Fruit fly (Drosophila melanogaster) whole organism, embryonic: Measurements from ENCODE around the gene crm.

Experiments used
- B-H2 ChIP-seq: fragments of 200-800 bp; sonication (Bioruptor generic); optimal IDR thresholded peaks from 2 replicates; lab custom pipeline; 2018; ENCODE audit warnings: missing biosample characterization, mild to moderate bottlenecking, missing genetic modification characterization
- CG10431 ChIP-seq: fragments of 200-800 bp; sonication (Bioruptor generic); optimal IDR thresholded peaks from 3 replicates; lab custom pipeline; 2018; ENCODE audit warnings: missing biosample characterization, mild to moderate bottlenecking, missing genetic modification characterization
- CG10543 ChIP-seq: fragments of 200-800 bp; sonication (Bioruptor generic); optimal IDR thresholded peaks from 3 replicates; lab custom pipeline; 2017; ENCODE audit warnings: missing biosample characterization, mild to moderate bottlenecking, missing genetic modification characterization, moderate library complexity
- CG12155 ChIP-seq: fragments of 200-800 bp; sonication (Bioruptor generic); optimal IDR thresholded peaks from 3 replicates; lab custom pipeline; 2016; ENCODE audit warnings: missing biosample characterization, missing genetic modification characterization
- CG12236 ChIP-seq: fragments of 200-800 bp; sonication (Bioruptor generic); optimal IDR thresholded peaks from 2 replicates; lab custom pipeline; 2016; ENCODE audit warnings: missing biosample characterization, missing genetic modification characterization
- CG14667 ChIP-seq: fragments of 200-800 bp; sonication (Bioruptor generic); IDR thresholded peaks from 2 replicates; pipeline ENCODE4 v1.3.6; 2022; ENCODE audit warnings: missing biosample characterization, missing genetic modification characterization
- CG15696 ChIP-seq: fragments of 200-800 bp; sonication (Bioruptor generic); optimal IDR thresholded peaks from 2 replicates; lab custom pipeline; 2019; ENCODE audit warnings: missing biosample characterization, mild to moderate bottlenecking, missing genetic modification characterization, moderate library complexity
- CG1792 ChIP-seq: fragments of 200-800 bp; sonication (Bioruptor generic); optimal IDR thresholded peaks from 2 replicates; lab custom pipeline; 2016; ENCODE audit warnings: missing biosample characterization, missing genetic modification characterization
- CG18262 ChIP-seq: fragments of 200-800 bp; optimal IDR thresholded peaks from 3 replicates; lab custom pipeline; 2019; ENCODE audit warnings: missing biosample characterization, mild to moderate bottlenecking, missing genetic modification characterization, moderate library complexity
- CG18764 ChIP-seq: fragments of 200-800 bp; sonication (Bioruptor generic); optimal IDR thresholded peaks from 3 replicates; lab custom pipeline; 2016; ENCODE audit warnings: missing biosample characterization, missing genetic modification characterization
- CG2120 ChIP-seq: fragments of 200-800 bp; sonication (Bioruptor generic); optimal IDR thresholded peaks from 3 replicates; lab custom pipeline; 2016; ENCODE audit warnings: missing biosample characterization, missing genetic modification characterization
- CG2875 ChIP-seq: fragments of 200-800 bp; sonication (Bioruptor generic); optimal IDR thresholded peaks from 2 replicates; lab custom pipeline; 2017; ENCODE audit warnings: missing biosample characterization, mild to moderate bottlenecking, missing genetic modification characterization, missing genetic modification reagents
- CG30431 ChIP-seq: fragments of 200-800 bp; sonication (Bioruptor generic); optimal IDR thresholded peaks from 2 replicates; lab custom pipeline; 2017; ENCODE audit warnings: missing biosample characterization, missing genetic modification characterization
- CG31441 ChIP-seq: fragments of 200-800 bp; sonication (Bioruptor generic); IDR thresholded peaks from 2 replicates; pipeline ENCODE4 v1.3.6; 2022; ENCODE audit warnings: missing biosample characterization, missing genetic modification characterization
- CG32532 ChIP-seq: fragments of 200-800 bp; sonication (Bioruptor generic); IDR thresholded peaks from 2 replicates; pipeline ENCODE4 v1.3.6; 2022; ENCODE audit warnings: missing biosample characterization, missing genetic modification characterization
- CG3281 ChIP-seq: fragments of 200-800 bp; sonication (Bioruptor generic); optimal IDR thresholded peaks from 3 replicates; lab custom pipeline; 2017; ENCODE audit warnings: missing biosample characterization, mild to moderate bottlenecking, missing genetic modification characterization
- CG33213 ChIP-seq: fragments of 200-800 bp; sonication (Bioruptor generic); optimal IDR thresholded peaks from 3 replicates; lab custom pipeline; 2016; ENCODE audit warnings: missing biosample characterization, missing genetic modification characterization
- CG33557 ChIP-seq: fragments of 200-800 bp; sonication (Bioruptor generic); optimal IDR thresholded peaks from 2 replicates; lab custom pipeline; 2019; ENCODE audit warnings: missing biosample characterization, mild to moderate bottlenecking, missing genetic modification characterization, moderate library complexity
- CG34224 ChIP-seq: fragments of 200-800 bp; sonication (Bioruptor generic); IDR thresholded peaks from 3 replicates; pipeline ENCODE4 v1.3.6; 2022; ENCODE audit warnings: missing biosample characterization, missing genetic modification characterization; ENCODE audit not compliant: partially characterized antibody
- CG3995 ChIP-seq: fragments of 200-800 bp; sonication (Bioruptor generic); optimal IDR thresholded peaks from 3 replicates; lab custom pipeline; 2016; ENCODE audit warnings: missing biosample characterization, missing genetic modification characterization
- CG4854 ChIP-seq: fragments of 200-800 bp; sonication (Bioruptor generic); optimal IDR thresholded peaks from 2 replicates; lab custom pipeline; 2016; ENCODE audit warnings: missing biosample characterization, missing genetic modification characterization, inconsistent platforms
- CG6175 ChIP-seq: fragments of 200-800 bp; sonication (Bioruptor generic); IDR thresholded peaks from 3 replicates; pipeline ENCODE4 v1.3.6; 2022; ENCODE audit warnings: missing biosample characterization, missing genetic modification characterization
- CG6813 ChIP-seq: fragments of 200-800 bp; sonication (Bioruptor generic); optimal IDR thresholded peaks from 2 replicates; lab custom pipeline; 2017; ENCODE audit warnings: missing biosample characterization, missing genetic modification characterization, mild to moderate bottlenecking, moderate library complexity, missing genetic modification reagents
- CG7357 ChIP-seq: fragments of 200-800 bp; sonication (Bioruptor generic); IDR thresholded peaks from 3 replicates; pipeline ENCODE4 v1.3.6; 2022; ENCODE audit warnings: missing biosample characterization, missing genetic modification characterization
- CG9932 ChIP-seq: fragments of 200-800 bp; sonication (Bioruptor generic); IDR thresholded peaks from 2 replicates; pipeline ENCODE4 v1.3.6; 2022; ENCODE audit warnings: missing biosample characterization, missing genetic modification characterization
- Dp ChIP-seq: fragments of 200-800 bp; sonication (Bioruptor generic); optimal IDR thresholded peaks from 2 replicates; lab custom pipeline; 2018; ENCODE audit warnings: missing biosample characterization, mild to moderate bottlenecking, missing genetic modification characterization, moderate library complexity
- HHEX ChIP-seq: fragments of 200-800 bp; sonication (Bioruptor generic); optimal IDR thresholded peaks from 3 replicates; lab custom pipeline; 2017; ENCODE audit warnings: missing biosample characterization, mild to moderate bottlenecking, missing genetic modification characterization, missing genetic modification reagents
- Hmr ChIP-seq: fragments of 200-800 bp; sonication (Bioruptor generic); optimal IDR thresholded peaks from 3 replicates; lab custom pipeline; 2017; ENCODE audit warnings: mild to moderate bottlenecking, missing biosample characterization, missing genetic modification reagents, missing genetic modification characterization
- Hr39 ChIP-seq: fragments of >200 bp; optimal IDR thresholded peaks from 2 replicates; lab custom pipeline; 2017
- Hr78 ChIP-seq, 2 experiments: fragments of 200-800 bp in 1 of 2; fragments of >200 bp in 1 of 2; sonication (Bioruptor generic) in 1 of 2; optimal IDR thresholded peaks; 2 replicates each; lab custom pipeline; 2017 to 2019; ENCODE audit warnings: missing biosample characterization in 2 of 2, missing genetic modification characterization in 2 of 2, mild to moderate bottlenecking in 1 of 2, moderate library complexity in 1 of 2
- Myb ChIP-seq: fragments of 200-800 bp; sonication (Bioruptor generic); optimal IDR thresholded peaks from 2 replicates; lab custom pipeline; 2016; ENCODE audit warnings: missing biosample characterization, missing genetic modification characterization
- Optix ChIP-seq: fragments of 200-800 bp; sonication (Bioruptor generic); IDR thresholded peaks from 3 replicates; pipeline ENCODE4 v1.3.6; 2022; ENCODE audit warnings: missing biosample characterization, missing genetic modification characterization
- PHDP ChIP-seq: fragments of 200-800 bp; sonication (Bioruptor generic); optimal IDR thresholded peaks from 3 replicates; lab custom pipeline; 2018; ENCODE audit warnings: missing biosample characterization, mild to moderate bottlenecking, missing genetic modification characterization, moderate library complexity
- Pdp1 ChIP-seq, 2 experiments: fragments of 200-800 bp; sonication (Bioruptor generic); optimal IDR thresholded peaks; 3 replicates each; lab custom pipeline; 2016; ENCODE audit warnings: missing biosample characterization in 2 of 2, missing genetic modification characterization in 2 of 2, mild to moderate bottlenecking in 1 of 2, moderate library complexity in 1 of 2
- TFAM ChIP-seq: fragments of 200-800 bp; sonication (Bioruptor generic); optimal IDR thresholded peaks from 2 replicates; lab custom pipeline; 2017; ENCODE audit warnings: missing biosample characterization, missing genetic modification characterization, inconsistent platforms
- bigmax ChIP-seq: fragments of 200-800 bp; sonication (Bioruptor generic); optimal IDR thresholded peaks from 2 replicates; lab custom pipeline; 2018; ENCODE audit warnings: missing biosample characterization, mild to moderate bottlenecking, missing genetic modification characterization
- croc ChIP-seq: fragments of 200-800 bp; sonication (Bioruptor generic); conservative IDR thresholded peaks from 3 replicates; pipeline ENCODE4 v1.3.6; 2022; ENCODE audit warnings: missing biosample characterization, missing genetic modification characterization
- gce ChIP-seq: fragments of 200-800 bp; sonication (Bioruptor generic); IDR thresholded peaks from 3 replicates; pipeline ENCODE4 v1.3.6; 2022; ENCODE audit warnings: missing biosample characterization, missing genetic modification characterization
- gt ChIP-seq: fragments of 200-800 bp; sonication (Bioruptor generic); IDR thresholded peaks from 2 replicates; pipeline ENCODE4 v1.3.6; 2022; ENCODE audit warnings: missing biosample characterization, missing genetic modification characterization
- ham ChIP-seq: fragments of 200-800 bp; sonication (Bioruptor generic); IDR thresholded peaks from 2 replicates; pipeline ENCODE4 v1.3.6; 2022; ENCODE audit warnings: missing biosample characterization, missing genetic modification characterization
- hbn ChIP-seq: fragments of 200-800 bp; sonication (Bioruptor generic); IDR thresholded peaks from 2 replicates; pipeline ENCODE4 v1.3.6; 2022; ENCODE audit warnings: missing biosample characterization, missing genetic modification characterization; ENCODE audit not compliant: partially characterized antibody
- insv ChIP-seq, 2 experiments: fragments of 200-800 bp; sonication (Bioruptor generic); optimal IDR thresholded peaks; 3 replicates each; lab custom pipeline; 2016 to 2018; ENCODE audit warnings: missing biosample characterization in 2 of 2, missing genetic modification characterization in 2 of 2
- jing ChIP-seq: fragments of 200-800 bp; sonication (Bioruptor generic); optimal IDR thresholded peaks from 2 replicates; lab custom pipeline; 2018; ENCODE audit warnings: missing biosample characterization, mild to moderate bottlenecking, missing genetic modification characterization
- jumu ChIP-seq: fragments of 200-800 bp; sonication (Bioruptor generic); optimal IDR thresholded peaks from 3 replicates; lab custom pipeline; 2016; ENCODE audit warnings: missing biosample characterization, missing genetic modification characterization
- pros ChIP-seq: fragments of 200-800 bp; sonication (Bioruptor generic); optimal IDR thresholded peaks from 3 replicates; lab custom pipeline; 2019; ENCODE audit warnings: missing biosample characterization, mild to moderate bottlenecking, missing genetic modification characterization, moderate library complexity
- repo ChIP-seq: fragments of 200-800 bp; sonication (Bioruptor generic); optimal IDR thresholded peaks from 2 replicates; lab custom pipeline; 2016; ENCODE audit warnings: missing biosample characterization, missing genetic modification characterization
- ro ChIP-seq: fragments of 200-800 bp; sonication (Bioruptor generic); IDR thresholded peaks from 2 replicates; pipeline ENCODE4 v1.3.6; 2022; ENCODE audit warnings: missing biosample characterization, missing genetic modification characterization
- schlank ChIP-seq: fragments of 200-800 bp; sonication (Bioruptor generic); optimal IDR thresholded peaks from 2 replicates; lab custom pipeline; 2018; ENCODE audit warnings: missing biosample characterization, mild to moderate bottlenecking, missing genetic modification characterization
- slp2 ChIP-seq: fragments of 200-800 bp; sonication (Bioruptor generic); optimal IDR thresholded peaks from 2 replicates; lab custom pipeline; 2016; ENCODE audit warnings: missing biosample characterization, missing genetic modification characterization
- tx ChIP-seq: fragments of 200-800 bp; sonication (Bioruptor generic); optimal IDR thresholded peaks from 2 replicates; lab custom pipeline; 2016; ENCODE audit warnings: missing biosample characterization, missing genetic modification characterization
- zfh1 ChIP-seq: fragments of 200-800 bp; sonication (Bioruptor generic); IDR thresholded peaks from 3 replicates; pipeline ENCODE4 v1.3.6; 2022; ENCODE audit warnings: missing biosample characterization, missing genetic modification characterization

The crm gene

DNA sequence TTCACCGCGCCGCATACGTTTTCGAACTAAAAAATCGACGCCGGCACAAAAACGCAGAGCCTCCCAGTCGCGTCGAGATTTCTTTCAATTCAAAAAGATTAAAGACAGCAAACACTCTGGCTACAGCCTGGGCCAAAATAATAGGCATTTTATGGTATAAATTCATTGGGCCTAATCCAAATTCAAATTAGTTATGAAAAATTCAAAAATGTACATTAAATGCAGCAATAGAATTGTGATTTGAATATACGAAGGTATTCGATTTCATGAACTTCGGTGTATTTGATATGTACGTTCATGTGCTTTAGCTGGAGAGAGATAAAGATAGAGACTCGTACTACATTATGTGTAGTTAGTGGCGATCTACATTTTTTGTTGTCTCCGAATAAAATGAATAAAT lies 5.5 kb upstream of the crm start, which contains the start of gene Syx4 (continued):
- TF ChIP-seq CG3995 (peak; percentile 52), CG32532 (peak; percentile 94), CG33213 (GFP tag; lab: Kevin White, UChicago) (peak; percentile 84), Dp (no peak), CG3281 (peak; percentile 93), CG18262 (tag; lab: Kevin White, UChicago) (peak; percentile 87), tx (peak; percentile 85), CG12155 (peak; percentile 82), gce (GFP tag; lab: Robert Waterston, UW) (peak; percentile 88), insv (GFP tag; optimal IDR thresholded peaks at IDR 0.05; lab: Kevin White, UChicago) (no peak), CG18764 (peak; percentile 70), gt (GFP tag; lab: Robert Waterston, UW) (no peak), CG34224 (no peak), ro (GFP tag; lab: Robert Waterston, UW) (0 out of 2 replicates have a peak, but pooled peaks have one; percentile 11), CG12236 (GFP tag; lab: Kevin White, UChicago) (peak; percentile 63), Myb (GFP tag; lab: Kevin White, UChicago) (peak; percentile 75), Pdp1 (GFP tag; optimal IDR thresholded peaks at IDR 0.05; lab: Kevin White, UChicago) (peak; percentile 84 to 85), pros (GFP tag; lab: Kevin White, UChicago) (no peak), CG15696 (tag; lab: Kevin White, UChicago) (peak; percentile 44), CG4854 (GFP tag; lab: Kevin White, UChicago) (peak; percentile 85), Hr39 (lab: Kevin White, UChicago) (no peak), repo (GFP tag; lab: Kevin White, UChicago) (peak; percentile 86), slp2 (GFP tag; lab: Kevin White, UChicago) (peak; percentile 79), CG1792 (GFP tag; lab: Kevin White, UChicago) (peak; percentile 77), schlank (peak; percentile 89), jumu (peak; percentile 82), bigmax (GFP tag; lab: Kevin White, UChicago) (peak; percentile 21), B-H2 (GFP tag; lab: Kevin White, UChicago) (peak; percentile 28), CG31441 (GFP tag; lab: Robert Waterston, UW) (peak; percentile 91), CG30431 (peak; percentile 61), Hr78 (GFP tag; optimal IDR thresholded peaks at IDR 0.05; lab: Kevin White, UChicago) (peak in 1 of 2 experiments; percentile 53), zfh1 (GFP tag; lab: Robert Waterston, UW) (peak; percentile 88), CG6175 (GFP tag; lab: Robert Waterston, UW) (peak; percentile 72; the same call in 1 of the 3 replicates), CG6813 (GFP tag; lab: Kevin White, UChicago) (peak; percentile 86), TFAM (GFP tag; lab: Kevin White, UChicago) (peak; percentile 22), PHDP (tag; lab: Kevin White, UChicago) (peak; percentile 95), CG10543 (peak; percentile 39), CG33557 (no peak), ham (GFP tag; lab: Robert Waterston, UW) (peak; percentile 51; the same call in 1 of the 2 replicates), HHEX (GFP tag; lab: Kevin White, UChicago) (peak; percentile 94), CG2875 (peak; percentile 79), Hmr (GFP tag; lab: Kevin White, UChicago) (peak; percentile 95), CG14667 (GFP tag; lab: Robert Waterston, UW) (peak; percentile 78), hbn (GFP tag; lab: Robert Waterston, UW) (no peak), croc (GFP tag; lab: Robert Waterston, UW) (peak; percentile 54), CG10431 (GFP tag; lab: Kevin White, UChicago) (no peak), Optix (GFP tag; lab: Robert Waterston, UW) (peak; percentile 78), CG7357 (GFP tag; lab: Robert Waterston, UW) (peak; percentile 82), CG9932 (GFP tag; lab: Robert Waterston, UW) (peak; percentile 86), jing (GFP tag; lab: Kevin White, UChicago) (peak; percentile 75), CG2120 (GFP tag; lab: Kevin White, UChicago) (peak; percentile 97)
